Worm (Caenorhabditis elegans): ENCODE results near the gene sra-4.

Gene sra-4

DNA sequence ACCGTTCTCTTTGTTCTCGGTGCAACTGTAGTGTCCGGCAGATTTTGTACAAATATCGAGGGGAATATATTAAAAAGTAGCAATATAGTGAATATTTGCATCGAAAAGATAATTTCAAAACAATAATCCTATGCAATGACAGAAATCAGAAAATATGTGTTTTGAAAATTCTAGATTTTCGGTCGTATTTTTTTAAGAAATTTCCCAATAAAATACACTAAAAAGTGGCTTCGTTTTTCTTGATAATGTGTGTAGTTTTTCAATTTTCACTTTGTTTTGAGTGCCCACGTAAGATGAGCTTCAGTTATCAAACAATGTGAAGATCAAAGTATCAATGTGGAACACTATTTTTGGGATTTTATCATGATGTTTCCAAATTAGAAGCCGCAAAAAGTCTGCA, 25.8 kb downstream of the sra-4 start, which contains the start of gene gcy-1:
TSS of gene gcy-1 (minus strand) at position 101 of the 400 bp plus-strand sequence.
- TF ChIP-seq W03F9.2 (tag; optimal IDR thresholded peaks at IDR 0.05): no peak
- TF ChIP-seq dao-5 (tag; optimal IDR thresholded peaks at IDR 0.05): no peak
- TF ChIP-seq him-1 (tag; optimal IDR thresholded peaks at IDR 0.05): no peak

- TF ChIP-seq him-1 (tag; optimal IDR thresholded peaks at IDR 0.05): no peak
- TF ChIP-seq W03F9.2 (tag; optimal IDR thresholded peaks at IDR 0.05): no peak
These were observed 35.5 kb downstream of the sra-4 start, which contains the start of gene gcy-3 for ce11 chrII:9507181-9507580. TSS of gene gcy-3 (minus strand) at chrII:9507281.

ce11 chrII:9501955-9502354, 40.7 kb downstream of the sra-4 start:
- TF ChIP-seq dao-5 (tag; optimal IDR thresholded peaks at IDR 0.05) (no peak), him-1 (tag; optimal IDR thresholded peaks at IDR 0.05) (no peak), W03F9.2 (tag; optimal IDR thresholded peaks at IDR 0.05) (no peak)

DNA sequence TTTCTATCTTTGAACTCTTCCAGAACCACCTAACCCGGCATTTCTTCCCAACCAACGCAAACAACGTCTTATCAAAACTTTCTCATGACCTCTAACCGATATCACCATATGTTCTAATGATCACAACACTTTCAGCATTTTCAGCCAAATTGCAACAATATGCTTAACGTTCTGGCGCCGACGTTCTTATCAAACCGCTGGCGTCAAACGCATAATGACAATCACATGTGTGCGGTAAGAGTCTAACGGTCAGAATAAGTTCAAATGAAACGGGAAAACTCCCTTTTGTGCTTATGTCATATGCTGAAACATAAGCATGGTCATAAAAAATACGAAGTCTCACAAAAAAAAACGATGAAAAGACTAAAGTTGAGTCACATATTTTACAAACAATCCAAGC, 41.8 kb downstream of the sra-4 start:
- TF ChIP-seq him-1 (tag; optimal IDR thresholded peaks at IDR 0.05) (no peak), W03F9.2 (tag; optimal IDR thresholded peaks at IDR 0.05) (no peak), dao-5 (tag; optimal IDR thresholded peaks at IDR 0.05) (no peak)

ce11 chrII:9498589-9498988, 44.1 kb downstream of the sra-4 start:
- no peak for TF ChIP-seq W03F9.2 (tag; optimal IDR thresholded peaks at IDR 0.05)
- no peak for TF ChIP-seq dao-5 (tag; optimal IDR thresholded peaks at IDR 0.05)
- TF ChIP-seq him-1 (tag; optimal IDR thresholded peaks at IDR 0.05): no peak

DNA sequence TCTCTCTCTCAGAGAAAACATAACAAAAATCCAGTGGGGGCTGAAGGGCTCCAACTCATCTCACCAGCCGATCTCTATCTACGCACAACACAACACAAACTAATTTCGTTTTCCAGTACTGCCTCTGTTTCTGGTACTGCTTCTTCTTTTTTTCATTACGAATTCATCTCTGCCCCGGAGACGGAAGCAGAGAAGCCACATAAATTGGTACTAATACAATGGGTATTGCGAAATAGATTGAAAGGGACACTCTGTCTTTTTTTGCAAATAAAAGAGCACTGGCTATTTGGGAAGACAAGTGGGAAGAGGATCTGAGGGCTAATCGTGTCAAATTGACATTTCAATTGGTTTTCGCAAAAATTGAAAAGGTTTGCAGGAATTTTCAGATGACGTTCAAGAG, 45.4 kb downstream of the sra-4 start:
- TF ChIP-seq him-1 (tag; optimal IDR thresholded peaks at IDR 0.05) (no peak), W03F9.2 (tag; optimal IDR thresholded peaks at IDR 0.05) (no peak), dao-5 (tag; optimal IDR thresholded peaks at IDR 0.05) (no peak)

DNA sequence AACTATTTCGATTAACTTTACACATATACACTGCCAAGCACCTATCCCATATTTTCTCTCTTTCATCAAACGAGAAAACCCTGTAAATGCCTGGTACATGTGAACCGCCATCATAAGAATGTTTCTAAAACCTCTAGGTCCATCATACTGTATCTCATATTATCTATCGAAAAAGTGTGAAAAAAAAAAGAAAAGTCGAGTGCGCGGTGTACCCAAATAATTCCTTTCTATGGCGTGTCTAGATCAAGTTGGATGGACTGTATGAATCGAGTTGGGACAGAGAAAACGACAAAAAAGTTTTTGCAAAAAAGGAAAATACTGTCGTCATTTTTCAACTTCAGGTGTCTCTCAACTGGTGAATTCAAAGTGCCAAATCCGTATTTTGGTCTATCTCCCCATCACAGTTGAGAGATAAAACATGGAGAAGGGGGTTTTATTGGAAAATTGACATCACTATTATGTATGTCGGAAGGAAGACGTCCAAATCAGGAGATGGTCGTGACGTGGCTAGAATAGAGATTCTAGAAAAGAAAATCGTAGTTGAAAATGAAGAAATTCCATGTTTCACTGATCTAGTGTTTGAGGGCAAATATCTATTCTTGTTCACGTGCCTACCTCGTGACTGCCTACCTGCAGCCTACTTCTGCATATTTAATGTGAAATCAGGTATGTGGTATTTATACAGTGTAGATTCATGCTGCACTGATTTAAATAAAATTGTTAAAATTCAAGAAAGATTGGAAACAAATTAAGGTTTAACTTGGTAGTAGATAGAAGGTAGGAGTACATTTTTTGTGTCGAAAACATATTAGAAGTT, 49.2 kb downstream of the sra-4 start:
- TF ChIP-seq him-1 (tag; optimal IDR thresholded peaks at IDR 0.05): no peak
- no peak for TF ChIP-seq W03F9.2 (tag; optimal IDR thresholded peaks at IDR 0.05)
- TF ChIP-seq dao-5 (tag; optimal IDR thresholded peaks at IDR 0.05): no peak

All from whole organism, L4/young adult.